Worm (Caenorhabditis elegans): ENCODE data around the gene K12B6.11.

DNA sequence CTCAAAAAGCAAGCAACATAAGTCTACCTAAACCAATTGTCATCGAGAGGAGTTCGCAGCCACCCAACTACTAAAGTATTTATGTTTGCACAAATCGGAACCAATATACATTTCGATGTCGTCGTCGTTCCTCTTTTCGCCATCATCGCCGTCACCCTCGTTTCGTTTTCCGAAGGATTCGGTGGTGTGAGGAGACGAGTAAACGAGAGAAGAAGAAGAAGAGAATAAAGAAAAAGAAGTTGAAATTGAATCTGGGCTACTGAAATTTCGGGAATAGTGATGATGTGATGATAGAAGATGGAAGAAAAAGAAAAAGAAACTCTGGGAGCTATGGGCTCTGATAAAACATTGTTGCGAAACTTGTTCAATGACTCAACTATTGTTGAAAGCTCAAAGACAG lies 20.2 kb upstream of the K12B6.11 start:
- no peak for TF ChIP-seq dmd-6 (GFP tag; IDR thresholded peaks at IDR 0.05)
- no peak for TF ChIP-seq zag-1 (tag; optimal IDR thresholded peaks at IDR 0.05)
- TF ChIP-seq hlh-30 (tag; optimal IDR thresholded peaks at IDR 0.05; ENCODE audit: insufficient read depth): no peak
- no peak for TF ChIP-seq ceh-28 (tag; optimal IDR thresholded peaks at IDR 0.05)
- TF ChIP-seq nhr-77 (tag; optimal IDR thresholded peaks at IDR 0.05): no peak

All from whole organism, L4 larva.